Worm (Caenorhabditis elegans): ENCODE data around the gene sre-15.
A peak's percentile ranks its signal among the peaks of the same experiment; 100 is the strongest.

sre-15 gene

DNA sequence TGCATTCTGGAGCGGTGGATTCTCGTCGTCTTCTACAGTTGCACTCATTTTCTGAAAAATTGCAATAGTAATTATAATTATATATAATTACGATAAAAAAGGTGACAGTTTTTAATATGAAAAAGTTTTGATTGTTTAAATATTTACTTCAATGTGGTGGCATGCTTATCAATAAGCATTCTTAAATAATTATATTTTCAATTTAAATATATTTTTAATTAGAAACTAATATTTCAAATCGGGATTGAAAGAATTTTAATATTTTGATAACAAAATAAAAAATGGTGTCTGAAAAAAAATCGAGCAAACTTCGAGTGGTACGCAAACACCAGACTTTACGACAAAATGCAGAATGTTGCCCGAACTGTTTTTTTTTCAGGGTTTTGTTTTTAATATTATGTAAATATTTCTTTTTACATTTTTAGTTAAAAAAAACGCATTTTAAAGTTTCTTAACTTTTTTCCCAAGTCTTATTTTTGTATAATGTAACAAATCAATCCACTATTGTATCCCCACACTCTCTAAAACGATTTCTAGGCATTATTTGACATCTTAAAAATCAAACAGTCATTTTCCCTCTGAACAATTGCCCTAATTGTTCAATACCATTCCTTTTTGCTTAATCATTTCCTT is 37.7 kb upstream of the sre-15 start, which contains the start of the genes C42C1.12 and C42C1.19:
TSS of gene C42C1.12 (minus strand) at position 51 of the 633 bp plus-strand sequence.
TSS of gene C42C1.19 (plus strand) at position 583 of the 633 bp plus-strand sequence.
- TF ChIP-seq nhr-76 (tag; optimal IDR thresholded peaks at IDR 0.05) (no peak), ceh-43 (GFP tag; optimal IDR thresholded peaks at IDR 0.05) (peak; percentile 41), ces-1 (GFP tag; optimal IDR thresholded peaks at IDR 0.05) (peak; percentile 3), mab-5 (tag; optimal IDR thresholded peaks at IDR 0.05) (no peak), lsy-2 (tag; optimal IDR thresholded peaks at IDR 0.05) (peak; percentile 35), hlh-1 (tag; optimal IDR thresholded peaks at IDR 0.05) (no peak)

DNA sequence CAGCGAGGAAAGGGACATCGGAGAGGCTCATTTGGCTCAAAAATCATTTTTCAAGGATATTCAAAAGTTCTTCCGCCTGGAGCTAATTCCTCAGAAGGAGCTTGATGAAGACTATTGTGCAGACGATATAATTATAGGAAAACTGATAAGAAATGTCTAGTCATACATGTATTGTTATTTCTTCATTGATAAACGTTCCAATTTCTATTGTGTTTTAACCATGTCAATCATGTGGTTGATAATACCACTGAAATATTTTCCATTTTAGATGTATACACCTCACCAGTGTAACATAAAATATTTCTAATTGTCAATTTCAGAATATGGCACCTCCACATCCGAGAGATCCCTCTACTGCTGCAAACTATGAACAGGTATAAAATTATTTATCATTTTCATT is 34.7 kb upstream of the sre-15 start, which contains the start of gene ltah-1.1:
TSS of gene ltah-1.1 (plus strand) at position 283 of the 400 bp plus-strand sequence.
- no peak for TF ChIP-seq M03D4.4 (tag; optimal IDR thresholded peaks at IDR 0.05)

DNA sequence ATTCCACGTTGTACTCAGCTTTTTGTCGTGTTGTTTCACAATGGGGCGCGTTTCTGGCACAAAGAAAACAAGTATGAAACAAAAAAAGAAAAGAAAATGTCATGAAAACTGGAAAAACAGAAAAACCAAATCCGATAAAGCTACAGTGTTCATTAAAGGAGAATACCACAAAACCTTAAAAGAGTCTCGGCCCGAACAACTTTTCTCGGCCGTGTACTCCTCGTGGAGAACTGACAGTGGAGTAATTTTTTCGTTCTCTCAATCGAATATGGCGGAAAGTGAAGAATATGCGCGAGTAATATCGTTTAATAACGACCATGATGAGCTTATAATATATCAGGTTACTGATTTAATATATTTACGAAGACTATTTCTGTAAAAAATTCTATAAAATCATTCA is 33.9 kb upstream of the sre-15 start, which contains the start of the genes tag-335 and vkmt-1:
TSS of gene tag-335 (minus strand) at position 88 of the 400 bp plus-strand sequence.
TSS of gene vkmt-1 (plus strand) at position 219 of the 400 bp plus-strand sequence.
- no peak for TF ChIP-seq snpc-4 (tag; optimal IDR thresholded peaks at IDR 0.05)
- TF ChIP-seq lsy-2 (tag; optimal IDR thresholded peaks at IDR 0.05), result no peak
- TF ChIP-seq ceh-43 (GFP tag; optimal IDR thresholded peaks at IDR 0.05), result no peak
- no peak for TF ChIP-seq flh-1 (GFP tag; optimal IDR thresholded peaks at IDR 0.05)
- TF ChIP-seq nhr-28 (tag; optimal IDR thresholded peaks at IDR 0.05), result no peak
- TF ChIP-seq unc-62 (GFP tag; optimal IDR thresholded peaks at IDR 0.05), result no peak
- TF ChIP-seq ztf-11 (tag; optimal IDR thresholded peaks at IDR 0.05), result no peak

DNA sequence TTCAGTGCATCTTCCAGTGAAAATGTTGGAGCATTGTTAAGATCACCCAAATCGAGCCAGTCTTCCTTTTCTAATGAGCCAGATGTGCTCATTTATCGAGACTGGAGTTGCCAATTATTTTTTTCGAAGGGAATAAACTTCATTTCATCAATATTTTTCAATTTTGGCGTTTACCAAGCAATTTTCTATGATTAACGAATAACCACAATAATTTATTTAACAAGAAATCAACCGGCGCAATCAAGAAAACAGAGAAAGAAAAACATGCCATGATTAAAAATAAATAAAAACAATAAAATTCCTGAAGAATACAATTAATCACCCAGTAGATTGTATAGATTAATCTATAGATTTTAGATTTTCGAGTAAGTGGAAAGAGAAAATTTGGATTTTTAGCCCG is 31.3 kb upstream of the sre-15 start, which contains the start of gene vps-8:
TSS of gene vps-8 (minus strand) at position 101 of the 400 bp plus-strand sequence.
- TF ChIP-seq sptf-1 (tag; optimal IDR thresholded peaks at IDR 0.05) (no peak), elt-3 (tag; optimal IDR thresholded peaks at IDR 0.05) (no peak), nhr-76 (tag; optimal IDR thresholded peaks at IDR 0.05) (no peak)

DNA sequence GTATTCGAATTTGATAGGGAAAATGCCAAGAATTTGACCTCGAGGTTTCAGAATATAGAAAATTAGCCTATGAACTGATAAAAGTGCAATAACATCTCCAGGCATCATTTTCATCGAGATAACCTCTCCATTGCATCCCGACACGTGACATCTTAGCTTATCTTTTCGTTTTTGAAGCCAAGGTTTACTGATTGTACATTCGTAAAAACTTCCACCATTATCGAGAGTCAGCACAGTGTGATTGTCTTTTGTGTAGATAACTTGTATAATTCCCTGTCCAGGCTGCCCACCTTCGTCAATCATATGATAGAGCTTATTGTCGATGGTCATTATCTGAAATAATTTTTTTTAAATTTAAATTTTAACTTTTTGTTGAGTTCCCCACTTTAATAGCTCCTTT is 29.8 kb upstream of the sre-15 start:
- TF ChIP-seq bed-3 (GFP tag; optimal IDR thresholded peaks at IDR 0.05), result no peak
- no peak for TF ChIP-seq lin-13 (tag; optimal IDR thresholded peaks at IDR 0.05)
- TF ChIP-seq nhr-28 (tag; optimal IDR thresholded peaks at IDR 0.05), result no peak
- TF ChIP-seq pha-4 (tag; optimal IDR thresholded peaks at IDR 0.05), result no peak
- TF ChIP-seq nhr-76 (tag; optimal IDR thresholded peaks at IDR 0.05), result no peak
- no peak for TF ChIP-seq nhr-12 (tag; optimal IDR thresholded peaks at IDR 0.05)
- no peak for TF ChIP-seq ztf-11 (tag; optimal IDR thresholded peaks at IDR 0.05)
- no peak for TF ChIP-seq nhr-2 (tag; optimal IDR thresholded peaks at IDR 0.05)
- no peak for TF ChIP-seq lsy-2 (tag; optimal IDR thresholded peaks at IDR 0.05)
- TF ChIP-seq ces-1 (GFP tag; optimal IDR thresholded peaks at IDR 0.05), result no peak
- no peak for TF ChIP-seq ceh-39 (tag; optimal IDR thresholded peaks at IDR 0.05)

DNA sequence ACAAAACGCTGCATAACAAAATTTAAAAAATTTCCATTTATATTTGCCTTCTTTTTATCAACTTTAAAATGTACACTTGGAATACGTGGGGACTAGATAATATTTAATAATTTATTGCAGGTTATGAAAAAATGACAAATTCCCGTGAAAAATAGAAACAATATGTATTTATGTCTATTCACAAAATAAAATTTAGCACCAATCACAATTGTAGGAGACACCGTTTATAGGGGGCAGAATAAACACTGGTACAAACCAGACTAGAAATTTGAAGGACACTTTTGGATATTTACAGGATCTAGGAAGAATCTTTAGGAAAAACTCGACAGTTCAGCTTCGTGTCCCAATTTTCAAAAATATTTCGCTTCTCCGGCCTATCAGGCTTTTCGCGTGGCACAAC is 25.8 kb upstream of the sre-15 start, which contains the start of gene C42C1.3:
TSS of gene C42C1.3 (minus strand) at position 101 of the 400 bp plus-strand sequence.
- TF ChIP-seq hlh-1 (tag; optimal IDR thresholded peaks at IDR 0.05) (no peak), tbx-8 (GFP tag; optimal IDR thresholded peaks at IDR 0.05) (no peak), ceh-43 (GFP tag; optimal IDR thresholded peaks at IDR 0.05) (no peak), mls-2 (tag; optimal IDR thresholded peaks at IDR 0.05) (no peak), nhr-12 (tag; optimal IDR thresholded peaks at IDR 0.05) (no peak), mab-5 (tag; optimal IDR thresholded peaks at IDR 0.05) (no peak), elt-1 (tag; optimal IDR thresholded peaks at IDR 0.05; ENCODE audit: borderline replicate concordance, insufficient read depth) (no peak), elt-3 (tag; optimal IDR thresholded peaks at IDR 0.05) (no peak), drap-1 (GFP tag; optimal IDR thresholded peaks at IDR 0.05) (no peak)

DNA sequence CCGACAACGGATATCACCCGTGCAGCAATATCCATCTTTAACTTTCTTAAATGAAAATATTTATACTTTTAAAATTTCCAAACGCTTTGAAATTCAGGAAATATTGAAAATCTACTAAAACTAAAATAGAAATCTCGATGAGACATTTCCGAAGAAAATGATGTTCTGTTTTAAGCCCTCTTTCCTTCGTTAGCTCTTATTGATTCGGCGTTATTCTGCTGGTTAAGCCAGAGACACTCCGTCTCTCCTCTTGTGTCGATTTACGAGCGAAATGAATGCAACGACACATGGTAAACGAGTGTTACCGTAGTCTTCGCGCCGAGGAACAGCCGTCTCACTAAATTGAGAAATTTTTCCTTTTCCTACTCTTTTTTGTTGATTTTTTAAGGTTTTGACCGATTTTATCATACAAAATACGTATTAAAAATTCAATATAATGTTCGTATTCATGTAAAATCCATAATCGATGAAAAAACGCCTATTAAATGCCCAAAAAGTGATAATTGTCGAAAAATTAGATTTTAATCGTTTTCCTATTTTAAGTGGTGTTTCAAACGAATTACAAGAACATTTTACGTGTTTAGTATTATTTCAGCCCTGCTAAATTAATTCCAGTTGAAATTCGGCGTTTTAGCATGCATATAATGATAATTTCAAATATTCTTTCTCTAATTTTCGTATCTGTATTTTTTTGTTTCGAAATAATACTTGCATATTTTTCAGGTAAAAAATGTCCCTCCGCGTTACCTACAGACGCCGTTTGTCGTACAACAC is 23.9 kb upstream of the sre-15 start, which contains the start of the genes ppm-1.H and rpl-34:
TSS of gene ppm-1.H (minus strand) at position 51 of the 774 bp plus-strand sequence.
TSS of gene rpl-34 (plus strand) at position 724 of the 774 bp plus-strand sequence.
- TF ChIP-seq tbx-8 (GFP tag; optimal IDR thresholded peaks at IDR 0.05) (no peak), unc-120 (tag; optimal IDR thresholded peaks at IDR 0.05; ENCODE audit: poor library complexity, severe bottlenecking) (peak; percentile 73), nhr-237 (tag; optimal IDR thresholded peaks at IDR 0.05) (peak; percentile 58), elt-1 (tag; optimal IDR thresholded peaks at IDR 0.05; ENCODE audit: borderline replicate concordance, insufficient read depth) (no peak), ham-2 (GFP tag; optimal IDR thresholded peaks at IDR 0.05) (peak; percentile 65), sptf-1 (tag; optimal IDR thresholded peaks at IDR 0.05) (no peak), ceh-43 (GFP tag; optimal IDR thresholded peaks at IDR 0.05) (peak; percentile 52), ceh-39 (tag; optimal IDR thresholded peaks at IDR 0.05) (peak; percentile 45), nhr-2 (tag; optimal IDR thresholded peaks at IDR 0.05) (no peak), bed-3 (GFP tag; optimal IDR thresholded peaks at IDR 0.05) (no peak), nhr-28 (tag; optimal IDR thresholded peaks at IDR 0.05) (no peak), ces-1 (GFP tag; optimal IDR thresholded peaks at IDR 0.05) (peak; percentile 73), mep-1 (tag; optimal IDR thresholded peaks at IDR 0.05) (peak; percentile 71), unc-62 (GFP tag; optimal IDR thresholded peaks at IDR 0.05) (peak; percentile 37), lin-13 (tag; optimal IDR thresholded peaks at IDR 0.05) (peak; percentile 61), hlh-1 (tag; optimal IDR thresholded peaks at IDR 0.05) (peak; percentile 92), pha-4 (tag; optimal IDR thresholded peaks at IDR 0.05) (peak; percentile 40), lsy-2 (tag; optimal IDR thresholded peaks at IDR 0.05) (peak; percentile 96), nhr-12 (tag; optimal IDR thresholded peaks at IDR 0.05) (no peak)
